Worm (Caenorhabditis elegans) whole organism, young adult: ENCODE results near the gene rab-39.

ENCODE experiments used
- B0035.1 ChIP-seq: sonication (generic microtip); optimal IDR thresholded peaks from 2 replicates; lab custom pipeline; 2016; ENCODE audit warnings: missing genetic modification characterization, mild to moderate bottlenecking, missing compliant biosample characterization, missing genotype, missing genetic modification reagents
- B0336.3 ChIP-seq: fragments of 200-800 bp; sonication (Bioruptor generic); IDR thresholded peaks from 2 replicates; pipeline ENCODE4 v1.3.6; 2022; ENCODE audit warnings: missing genetic modification characterization, missing compliant biosample characterization
- C06A6.2 ChIP-seq: fragments of 200-800 bp; sonication (Bioruptor generic); conservative IDR thresholded peaks from 2 replicates; pipeline ENCODE4 v1.3.6; 2022; ENCODE audit warnings: missing genetic modification characterization, missing compliant biosample characterization
- D2030.7 ChIP-seq: fragments of 200-800 bp; sonication (Bioruptor generic); IDR thresholded peaks from 2 replicates; pipeline ENCODE4 v1.3.6; 2022; ENCODE audit warnings: missing genetic modification reagents, missing genetic modification characterization, missing compliant biosample characterization
- F10E7.11 ChIP-seq: sonication (generic microtip); optimal IDR thresholded peaks from 2 replicates; lab custom pipeline; 2017; ENCODE audit warnings: mild to moderate bottlenecking, missing genetic modification characterization, moderate library complexity, missing compliant biosample characterization
- F22D6.2 ChIP-seq: sonication (generic microtip); optimal IDR thresholded peaks from 2 replicates; lab custom pipeline; 2016; ENCODE audit warnings: mild to moderate bottlenecking, missing genetic modification characterization, missing compliant biosample characterization
- F23B12.7 ChIP-seq: sonication (generic microtip); optimal IDR thresholded peaks from 2 replicates; lab custom pipeline; 2017; ENCODE audit warnings: missing genetic modification characterization, mild to moderate bottlenecking, missing compliant biosample characterization, antibody characterized with exemption, moderate library complexity; ENCODE audit not compliant: insufficient read depth
- F33H1.4 ChIP-seq: fragments of 200-800 bp; sonication (Bioruptor generic); IDR thresholded peaks from 2 replicates; pipeline ENCODE4 v1.3.6; 2022; ENCODE audit warnings: missing genetic modification reagents, missing genetic modification characterization, missing compliant biosample characterization
- F52B5.7 ChIP-seq: sonication (generic microtip); optimal IDR thresholded peaks from 2 replicates; lab custom pipeline; 2016; ENCODE audit warnings: mild to moderate bottlenecking, missing genetic modification characterization, missing compliant biosample characterization
- F57C9.4 ChIP-seq: sonication (generic microtip); optimal IDR thresholded peaks from 2 replicates; lab custom pipeline; 2017; ENCODE audit warnings: mild to moderate bottlenecking, missing genetic modification characterization, missing compliant biosample characterization
- K11D2.4 ChIP-seq: fragments of 200-800 bp; sonication (Bioruptor generic); IDR thresholded peaks from 2 replicates; pipeline ENCODE4 v1.3.6; 2022; ENCODE audit warnings: missing genetic modification reagents, missing genetic modification characterization, missing compliant biosample characterization
- Y53G8AR.9 ChIP-seq: fragments of 200-800 bp; sonication (Bioruptor generic); conservative IDR thresholded peaks from 2 replicates; pipeline ENCODE4 v1.3.6; 2022; ENCODE audit warnings: missing genetic modification reagents, missing genetic modification characterization, missing compliant biosample characterization
- atf-7 ChIP-seq: sonication (generic microtip); optimal IDR thresholded peaks from 2 replicates; lab custom pipeline; 2017; ENCODE audit warnings: mild to moderate bottlenecking, missing genetic modification characterization, missing compliant biosample characterization
- athp-1 ChIP-seq: sonication (generic microtip); optimal IDR thresholded peaks from 2 replicates; lab custom pipeline; 2017; ENCODE audit warnings: mild to moderate bottlenecking, missing genetic modification characterization, missing compliant biosample characterization
- attf-6 ChIP-seq: fragments of 200-800 bp; sonication (Bioruptor generic); IDR thresholded peaks from 2 replicates; pipeline ENCODE4 v1.3.6; 2022; ENCODE audit warnings: missing genetic modification reagents, missing genetic modification characterization, missing compliant biosample characterization
- ccch-3 ChIP-seq: fragments of 200-800 bp; sonication (Bioruptor generic); optimal IDR thresholded peaks from 2 replicates; lab custom pipeline; 2018; ENCODE audit warnings: mild to moderate bottlenecking, missing genetic modification characterization, missing compliant biosample characterization
- cebp-2 ChIP-seq: fragments of 200-800 bp; sonication (Bioruptor generic); IDR thresholded peaks from 2 replicates; pipeline ENCODE4 v1.3.6; 2022; ENCODE audit warnings: missing genetic modification characterization, missing compliant biosample characterization
- ceh-100 ChIP-seq: fragments of 200-800 bp; sonication (Bioruptor generic); IDR thresholded peaks from 2 replicates; pipeline ENCODE4 v1.3.6; 2022; ENCODE audit warnings: missing genetic modification reagents, missing genetic modification characterization, missing compliant biosample characterization
- ceh-27 ChIP-seq: fragments of 200-800 bp; sonication (Bioruptor generic); optimal IDR thresholded peaks from 2 replicates; lab custom pipeline; 2018; ENCODE audit warnings: mild to moderate bottlenecking, missing genetic modification characterization, moderate library complexity, missing compliant biosample characterization
- ceh-40 ChIP-seq: fragments of 200-800 bp; sonication (Bioruptor generic); IDR thresholded peaks from 2 replicates; pipeline ENCODE4 v1.3.6; 2022; ENCODE audit warnings: missing genetic modification characterization, missing compliant biosample characterization
- ceh-58 ChIP-seq: fragments of 200-800 bp; sonication (Bioruptor generic); IDR thresholded peaks from 2 replicates; pipeline ENCODE4 v1.3.6; 2022; ENCODE audit warnings: missing genetic modification characterization, missing compliant biosample characterization
- dpff-1 ChIP-seq: sonication (generic microtip); optimal IDR thresholded peaks from 2 replicates; lab custom pipeline; 2017; ENCODE audit warnings: mild to moderate bottlenecking, missing genetic modification characterization, missing compliant biosample characterization
- egl-44 ChIP-seq: fragments of 200-800 bp; sonication (Bioruptor generic); IDR thresholded peaks from 2 replicates; pipeline ENCODE4 v1.3.6; 2022; ENCODE audit warnings: missing genetic modification reagents, missing genetic modification characterization, missing compliant biosample characterization
- egrh-3 ChIP-seq: fragments of 200-800 bp; sonication (Bioruptor generic); IDR thresholded peaks from 2 replicates; pipeline ENCODE4 v1.3.6; 2022; ENCODE audit warnings: missing genetic modification reagents, missing genetic modification characterization, missing compliant biosample characterization
- fkh-3 ChIP-seq: sonication (generic microtip); optimal IDR thresholded peaks from 2 replicates; lab custom pipeline; 2016; ENCODE audit warnings: mild to moderate bottlenecking, missing genetic modification characterization, missing compliant biosample characterization
- hmg-20 ChIP-seq: fragments of 200-800 bp; sonication (Bioruptor generic); IDR thresholded peaks from 2 replicates; pipeline ENCODE4 v1.3.6; 2022; ENCODE audit warnings: missing genetic modification reagents, missing genetic modification characterization, missing compliant biosample characterization
- hrde-1 ChIP-seq: sonication (generic microtip); optimal IDR thresholded peaks from 2 replicates; lab custom pipeline; 2016; ENCODE audit warnings: missing genetic modification characterization, mild to moderate bottlenecking, missing compliant biosample characterization, moderate library complexity, missing genotype, missing genetic modification reagents, borderline replicate concordance
- let-607 ChIP-seq, 2 experiments: fragments of 200-800 bp in 1 of 2; sonication (Bioruptor generic) in 1 of 2; sonication (generic microtip) in 1 of 2; optimal IDR thresholded peaks; 2 replicates each; lab custom pipeline; 2016 to 2018; ENCODE audit warnings: mild to moderate bottlenecking in 2 of 2, missing compliant biosample characterization in 2 of 2, missing genetic modification characterization in 2 of 2, moderate library complexity in 2 of 2, missing genotype in 1 of 2
- lin-54 ChIP-seq: fragments of 200-800 bp; sonication (Bioruptor generic); optimal IDR thresholded peaks from 2 replicates; lab custom pipeline; 2018; ENCODE audit warnings: mild to moderate bottlenecking, missing genetic modification characterization, missing compliant biosample characterization
- lsl-1 ChIP-seq: fragments of 200-800 bp; sonication (Bioruptor generic); optimal IDR thresholded peaks from 2 replicates; lab custom pipeline; 2018; ENCODE audit warnings: mild to moderate bottlenecking, missing genetic modification characterization, moderate library complexity, missing compliant biosample characterization
- madf-3 ChIP-seq: fragments of 200-800 bp; sonication (Bioruptor generic); IDR thresholded peaks from 2 replicates; pipeline ENCODE4 v1.3.6; 2022; ENCODE audit warnings: missing genetic modification reagents, missing genetic modification characterization, missing compliant biosample characterization
- mcd-1 ChIP-seq: fragments of 200-800 bp; sonication (Bioruptor generic); IDR thresholded peaks from 2 replicates; pipeline ENCODE4 v1.3.6; 2022; ENCODE audit warnings: missing genetic modification reagents, missing genetic modification characterization, missing compliant biosample characterization
- mes-4 ChIP-seq: sonication (generic microtip); optimal IDR thresholded peaks from 2 replicates; lab custom pipeline; 2016; ENCODE audit warnings: missing genotype, missing genetic modification characterization, missing compliant biosample characterization
- nfya-1 ChIP-seq: sonication (generic microtip); optimal IDR thresholded peaks from 2 replicates; lab custom pipeline; 2017; ENCODE audit warnings: antibody characterized with exemption, missing compliant biosample characterization, missing genetic modification characterization, borderline replicate concordance; ENCODE audit not compliant: insufficient read depth
- nhr-179 ChIP-seq: sonication (generic microtip); optimal IDR thresholded peaks from 2 replicates; lab custom pipeline; 2016; ENCODE audit warnings: mild to moderate bottlenecking, missing genetic modification characterization, missing compliant biosample characterization
- rpc-1 ChIP-seq, 2 experiments: fragments of 150-350 bp in 1 of 2; sonication (generic microtip) in 1 of 2; optimal IDR thresholded peaks; 2 replicates each; lab custom pipeline; 2014 to 2018; ENCODE audit warnings: missing biosample characterization in 1 of 2, missing genetic modification characterization in 1 of 2, missing genetic modification reagents in 1 of 2, missing genotype in 1 of 2
- tbx-9 ChIP-seq: sonication (generic microtip); optimal IDR thresholded peaks from 2 replicates; lab custom pipeline; 2016; ENCODE audit warnings: borderline replicate concordance, missing genetic modification characterization, inconsistent platforms, missing compliant biosample characterization
- unc-130 ChIP-seq: sonication (generic microtip); optimal IDR thresholded peaks from 2 replicates; lab custom pipeline; 2016; ENCODE audit warnings: missing genetic modification reagents, missing genetic modification characterization, missing compliant biosample characterization
- zfh-2 ChIP-seq: fragments of 200-800 bp; sonication (Bioruptor generic); conservative IDR thresholded peaks from 2 replicates; pipeline ENCODE4 v1.3.6; 2022; ENCODE audit warnings: missing genetic modification reagents, missing genetic modification characterization, missing compliant biosample characterization
- ztf-22 ChIP-seq: fragments of 200-800 bp; sonication (Bioruptor generic); optimal IDR thresholded peaks from 2 replicates; lab custom pipeline; 2018; ENCODE audit warnings: mild to moderate bottlenecking, missing genetic modification characterization, moderate library complexity, missing compliant biosample characterization
- ztf-3 ChIP-seq: fragments of 200-800 bp; sonication (Bioruptor generic); optimal IDR thresholded peaks from 2 replicates; lab custom pipeline; 2018; ENCODE audit warnings: mild to moderate bottlenecking, missing genetic modification characterization, missing compliant biosample characterization

rab-39 gene

DNA sequence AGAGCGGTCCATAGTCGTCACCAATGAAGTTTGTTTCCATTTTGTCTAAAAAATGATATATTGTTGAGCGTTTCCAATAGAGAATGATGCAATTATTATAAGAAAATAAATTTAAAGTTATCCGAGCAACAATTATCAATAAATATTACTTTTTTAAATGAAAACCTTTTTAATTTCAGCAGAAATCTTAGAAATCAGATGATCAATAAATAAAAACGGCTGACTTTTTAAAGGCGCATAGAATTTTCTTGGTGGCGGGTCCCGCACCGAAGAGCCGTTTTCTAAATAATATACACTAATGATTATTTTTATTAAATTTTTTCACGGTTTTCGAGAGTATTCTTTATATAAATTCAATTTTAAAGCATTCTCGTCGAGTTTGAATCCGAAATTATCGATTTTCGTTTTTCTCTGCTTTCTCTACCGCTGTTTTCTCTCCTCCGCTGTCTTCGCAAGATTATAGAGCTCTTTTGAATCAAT, at the start of gene rab-39:
TSS of gene rab-39 (minus strand) at position 51 of the 480 bp plus-strand sequence.
- TF ChIP-seq D2030.7 (GFP tag; lab: Robert Waterston, UW): no peak
- peak; percentile 74 for TF ChIP-seq F33H1.4 (GFP tag; lab: Robert Waterston, UW)
- TF ChIP-seq, all 124 proteins: peak for 1

DNA sequence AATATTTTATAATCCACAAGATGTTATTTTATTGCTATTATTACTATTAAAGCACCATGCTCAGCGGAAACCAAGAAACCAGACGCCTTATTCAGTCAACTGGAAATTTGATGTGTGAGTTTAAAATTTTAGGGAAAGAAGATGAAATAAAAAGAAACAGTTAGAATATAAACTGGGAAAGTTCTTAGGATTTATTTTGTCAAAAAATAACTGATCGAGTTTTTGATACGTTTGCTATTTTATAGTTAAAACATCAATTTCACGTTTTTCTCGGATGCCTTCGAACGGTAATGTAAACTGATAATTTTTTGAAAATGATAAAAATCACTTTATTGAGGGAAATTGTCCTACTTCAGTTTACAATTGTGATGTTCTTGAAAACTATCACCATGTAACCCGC, 49.7 kb upstream of the rab-39 start, which contains the start of gene C06C3.3:
TSS of gene C06C3.3 (minus strand) at position 101 of the 400 bp plus-strand sequence.
- TF ChIP-seq Y53G8AR.9 (GFP tag; lab: Robert Waterston, UW): no peak
- TF ChIP-seq mcd-1 (GFP tag; lab: Robert Waterston, UW): no peak
- no peak for TF ChIP-seq F23B12.7 (tag; lab: Kevin White, UChicago)
- TF ChIP-seq tbx-9 (tag; lab: Kevin White, UChicago): no peak
- no peak for TF ChIP-seq F33H1.4 (GFP tag; lab: Robert Waterston, UW)
- no peak for TF ChIP-seq mes-4
- TF ChIP-seq cebp-2 (GFP tag; lab: Robert Waterston, UW): no peak
- no peak for TF ChIP-seq ceh-58 (GFP tag; lab: Robert Waterston, UW)
- no peak for TF ChIP-seq K11D2.4 (GFP tag; lab: Robert Waterston, UW)
- no peak for TF ChIP-seq F52B5.7
- no peak for TF ChIP-seq C06A6.2 (GFP tag; lab: Robert Waterston, UW)
- TF ChIP-seq athp-1 (tag; lab: Kevin White, UChicago): no peak
- TF ChIP-seq F22D6.2 (tag; lab: Kevin White, UChicago): no peak
- no peak for TF ChIP-seq D2030.7 (GFP tag; lab: Robert Waterston, UW)
- TF ChIP-seq B0336.3 (GFP tag; lab: Robert Waterston, UW): no peak
- TF ChIP-seq, all 124 proteins: peak for 0

DNA sequence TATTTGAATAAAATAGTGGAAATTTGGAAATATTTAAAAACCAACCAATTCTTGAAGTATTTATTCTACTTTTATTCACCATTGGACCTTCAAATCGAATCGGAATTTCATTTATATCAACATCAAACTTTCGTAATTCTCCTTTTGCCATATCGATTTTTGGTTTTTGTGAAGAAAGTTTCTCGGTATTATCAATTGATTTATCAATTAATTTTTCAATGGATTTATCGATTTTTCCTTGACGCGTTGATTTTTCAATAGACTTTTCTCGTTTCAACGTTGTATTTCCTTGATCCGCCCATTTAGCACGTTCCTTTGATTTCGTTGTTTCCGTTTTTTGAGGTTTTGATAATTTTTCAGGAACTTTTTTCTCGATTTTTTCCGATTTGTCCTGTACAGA, 46.7 kb upstream of the rab-39 start:
- TF ChIP-seq unc-130 (no peak), ccch-3 (no peak), let-607 (tag; optimal IDR thresholded peaks at IDR 0.05; lab: Kevin White, UChicago) (no peak), fkh-3 (tag; lab: Kevin White, UChicago) (no peak), egl-44 (GFP tag; lab: Robert Waterston, UW) (no peak), F57C9.4 (tag; lab: Kevin White, UChicago) (no peak), hrde-1 (tag; lab: Kevin White, UChicago) (no peak), F10E7.11 (no peak), egrh-3 (GFP tag; lab: Robert Waterston, UW) (no peak), ztf-3 (no peak), lin-54 (GFP tag; lab: Kevin White, UChicago) (no peak), B0035.1 (tag; lab: Kevin White, UChicago) (no peak), nfya-1 (tag; lab: Kevin White, UChicago) (no peak), ceh-40 (GFP tag; lab: Robert Waterston, UW) (no peak), atf-7 (tag; lab: Kevin White, UChicago) (no peak)
- TF ChIP-seq, all 124 proteins: peak for 0

DNA sequence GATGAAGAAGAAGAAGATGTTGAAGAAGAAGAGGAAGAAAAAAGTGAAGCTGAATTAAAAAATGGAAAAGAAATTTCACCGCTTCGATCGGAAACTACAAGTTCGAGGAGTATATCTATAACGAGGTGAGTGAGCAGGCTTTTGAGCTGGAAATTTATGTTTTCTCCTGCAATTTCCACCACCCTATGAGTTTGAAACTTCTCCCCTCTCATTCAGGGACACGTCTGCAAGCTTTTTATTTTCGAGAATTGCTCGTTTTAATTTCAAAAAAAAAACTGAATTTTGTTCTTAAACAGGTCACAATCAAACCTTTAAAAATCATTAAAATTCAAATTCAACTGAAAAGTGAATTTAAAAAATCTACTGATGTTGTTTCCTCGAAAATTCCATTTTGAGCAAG, 39.5 kb upstream of the rab-39 start:
- TF ChIP-seq ceh-100 (GFP tag; lab: Robert Waterston, UW): no peak
- TF ChIP-seq C06A6.2 (GFP tag; lab: Robert Waterston, UW): no peak
- TF ChIP-seq attf-6 (GFP tag; lab: Robert Waterston, UW): no peak
- no peak for TF ChIP-seq hmg-20 (GFP tag; lab: Robert Waterston, UW)
- TF ChIP-seq zfh-2 (GFP tag; lab: Robert Waterston, UW): no peak
- no peak for TF ChIP-seq ztf-22 (GFP tag; lab: Kevin White, UChicago)
- TF ChIP-seq tbx-9 (tag; lab: Kevin White, UChicago): no peak
- no peak for TF ChIP-seq F10E7.11
- no peak for TF ChIP-seq nhr-179 (tag; lab: Kevin White, UChicago)
- no peak for TF ChIP-seq dpff-1 (tag; lab: Kevin White, UChicago)
- no peak for TF ChIP-seq rpc-1 (optimal IDR thresholded peaks at IDR 0.05; lab: Kevin White, UChicago)
- no peak for TF ChIP-seq rpc-1 (tag; optimal IDR thresholded peaks at IDR 0.05; lab: Kevin White, UChicago)
- no peak for TF ChIP-seq athp-1 (tag; lab: Kevin White, UChicago)
- no peak for TF ChIP-seq mcd-1 (GFP tag; lab: Robert Waterston, UW)
- no peak for TF ChIP-seq ztf-3
- no peak for TF ChIP-seq ceh-27 (GFP tag; lab: Kevin White, UChicago)
- TF ChIP-seq lsl-1 (GFP tag; lab: Kevin White, UChicago): no peak
- no peak for TF ChIP-seq madf-3 (GFP tag; lab: Robert Waterston, UW)
- no peak for TF ChIP-seq ccch-3
